Worm (Caenorhabditis elegans) whole organism, early embryonic: ENCODE data around the gene fbxl-1.

Experiments used
- B0310.2 ChIP-seq: sonication (generic microtip); optimal IDR thresholded peaks from 2 replicates; lab custom pipeline; 2016; ENCODE audit warnings: mild to moderate bottlenecking, missing genetic modification characterization, missing compliant biosample characterization
- F13C5.2 ChIP-seq: sonication (generic microtip); optimal IDR thresholded peaks from 2 replicates; lab custom pipeline; 2017; ENCODE audit warnings: mild to moderate bottlenecking, missing genetic modification characterization, inconsistent platforms, missing compliant biosample characterization
- ama-1 ChIP-seq: fragments of 150-350 bp; optimal IDR thresholded peaks from 2 replicates; lab custom pipeline; 2014
- ceh-13 ChIP-seq: fragments of 200-800 bp; sonication (Bioruptor generic); optimal IDR thresholded peaks from 2 replicates; lab custom pipeline; 2018; ENCODE audit warnings: mild to moderate bottlenecking, missing genetic modification characterization, missing compliant biosample characterization
- ceh-36 ChIP-seq: sonication (generic microtip); optimal IDR thresholded peaks from 2 replicates; lab custom pipeline; 2016; ENCODE audit warnings: missing genetic modification characterization, inconsistent platforms, missing compliant biosample characterization
- ets-7 ChIP-seq: sonication (generic microtip); optimal IDR thresholded peaks from 2 replicates; lab custom pipeline; 2016; ENCODE audit warnings: missing genotype, missing genetic modification characterization, missing compliant biosample characterization
- flt-1 ChIP-seq: fragments of 200-800 bp; sonication (Bioruptor generic); IDR thresholded peaks from 2 replicates; pipeline ENCODE4 v1.3.6; 2022; ENCODE audit warnings: missing genetic modification characterization, missing compliant biosample characterization
- hmbx-1 ChIP-seq: sonication (generic microtip); optimal IDR thresholded peaks from 2 replicates; lab custom pipeline; 2016; ENCODE audit warnings: mild to moderate bottlenecking, missing genetic modification characterization, missing compliant biosample characterization
- hmg-4 ChIP-seq: fragments of 200-800 bp; sonication (Bioruptor generic); optimal IDR thresholded peaks from 2 replicates; lab custom pipeline; 2018; ENCODE audit warnings: mild to moderate bottlenecking, missing genetic modification characterization, missing compliant biosample characterization
- pes-1 ChIP-seq: fragments of 200-800 bp; sonication (Bioruptor generic); IDR thresholded peaks from 2 replicates; pipeline ENCODE4 v1.3.6; 2022; ENCODE audit warnings: missing genetic modification reagents, missing genetic modification characterization, missing compliant biosample characterization
- tra-4 ChIP-seq: sonication (generic microtip); optimal IDR thresholded peaks from 2 replicates; lab custom pipeline; 2017; ENCODE audit warnings: missing genetic modification characterization, missing compliant biosample characterization

- no peak for TF ChIP-seq flt-1
- TF ChIP-seq ama-1 (lab: Kevin White, UChicago), result no peak
- TF ChIP-seq B0310.2 (tag; lab: Kevin White, UChicago), result no peak
- TF ChIP-seq ets-7 (tag; lab: Kevin White, UChicago), result no peak
- no peak for TF ChIP-seq hmg-4 (GFP tag; lab: Kevin White, UChicago)
- no peak for TF ChIP-seq tra-4 (tag; lab: Kevin White, UChicago)
- no peak for TF ChIP-seq ceh-13 (GFP tag; lab: Kevin White, UChicago)
- TF ChIP-seq hmbx-1, result no peak
- TF ChIP-seq F13C5.2 (tag; lab: Kevin White, UChicago), result no peak
- no peak for TF ChIP-seq ceh-36
- no peak for TF ChIP-seq pes-1 (GFP tag; lab: Robert Waterston, UW)
These were observed 51.9 kb downstream of the fbxl-1 start for ce11 chrIII:8279567-8279966.
